Fruit fly (Drosophila melanogaster) whole organism, embryonic: ENCODE data around the gene ago.

Source experiments
- Adf1 ChIP-seq: fragments of 200-800 bp; sonication (Bioruptor generic); IDR thresholded peaks from 2 replicates; pipeline ENCODE4 v1.3.6; 2022; ENCODE audit warnings: missing biosample characterization, missing genetic modification characterization
- Atf6 ChIP-seq: fragments of 200-800 bp; sonication (Bioruptor generic); IDR thresholded peaks from 2 replicates; pipeline ENCODE4 v1.3.6; 2022; ENCODE audit warnings: missing biosample characterization, missing genetic modification characterization
- CG10267 ChIP-seq: fragments of 200-800 bp; sonication (Bioruptor generic); optimal IDR thresholded peaks from 2 replicates; lab custom pipeline; 2018; ENCODE audit warnings: missing biosample characterization, mild to moderate bottlenecking, missing genetic modification characterization, moderate library complexity
- CG10366 ChIP-seq: fragments of 200-800 bp; sonication (Bioruptor generic); IDR thresholded peaks from 2 replicates; pipeline ENCODE4 v1.3.6; 2022; ENCODE audit warnings: missing biosample characterization, missing genetic modification characterization
- CG10462 ChIP-seq: fragments of 200-800 bp; sonication (Bioruptor generic); optimal IDR thresholded peaks from 2 replicates; lab custom pipeline; 2016; ENCODE audit warnings: missing biosample characterization, missing genetic modification characterization
- CG11504 ChIP-seq: fragments of 200-800 bp; sonication (Bioruptor generic); optimal IDR thresholded peaks from 3 replicates; lab custom pipeline; 2019; ENCODE audit warnings: missing biosample characterization, mild to moderate bottlenecking, missing genetic modification characterization, moderate library complexity
- CG11695 ChIP-seq: fragments of 200-800 bp; sonication (Bioruptor generic); IDR thresholded peaks from 3 replicates; pipeline ENCODE4 v1.3.6; 2022; ENCODE audit warnings: missing biosample characterization, missing genetic modification characterization
- CG15696 ChIP-seq: fragments of 200-800 bp; sonication (Bioruptor generic); optimal IDR thresholded peaks from 2 replicates; lab custom pipeline; 2019; ENCODE audit warnings: missing biosample characterization, mild to moderate bottlenecking, missing genetic modification characterization, moderate library complexity
- CG17829 ChIP-seq: fragments of 200-800 bp; optimal IDR thresholded peaks from 2 replicates; lab custom pipeline; 2019; ENCODE audit warnings: missing biosample characterization, mild to moderate bottlenecking, missing genetic modification characterization, moderate library complexity
- CG18262 ChIP-seq: fragments of 200-800 bp; optimal IDR thresholded peaks from 3 replicates; lab custom pipeline; 2019; ENCODE audit warnings: missing biosample characterization, mild to moderate bottlenecking, missing genetic modification characterization, moderate library complexity
- CG2199 ChIP-seq: fragments of 200-800 bp; sonication (Bioruptor generic); IDR thresholded peaks from 3 replicates; pipeline ENCODE4 v1.3.6; 2022; ENCODE audit warnings: missing biosample characterization, missing genetic modification characterization
- CG33557 ChIP-seq: fragments of 200-800 bp; sonication (Bioruptor generic); optimal IDR thresholded peaks from 2 replicates; lab custom pipeline; 2019; ENCODE audit warnings: missing biosample characterization, mild to moderate bottlenecking, missing genetic modification characterization, moderate library complexity
- CG4617 ChIP-seq: fragments of 200-800 bp; sonication (Bioruptor generic); optimal IDR thresholded peaks from 3 replicates; lab custom pipeline; 2016; ENCODE audit warnings: missing biosample characterization, missing genetic modification characterization, borderline replicate concordance
- CG6175 ChIP-seq: fragments of 200-800 bp; sonication (Bioruptor generic); IDR thresholded peaks from 3 replicates; pipeline ENCODE4 v1.3.6; 2022; ENCODE audit warnings: missing biosample characterization, missing genetic modification characterization
- CG6689 ChIP-seq: fragments of 200-800 bp; sonication (Bioruptor generic); IDR thresholded peaks from 2 replicates; pipeline ENCODE4 v1.3.6; 2022; ENCODE audit warnings: missing biosample characterization, missing genetic modification characterization
- CG7556 ChIP-seq: fragments of 200-800 bp; sonication (Bioruptor generic); optimal IDR thresholded peaks from 2 replicates; lab custom pipeline; 2017; ENCODE audit warnings: missing biosample characterization, mild to moderate bottlenecking, missing genetic modification characterization
- CG8089 ChIP-seq: fragments of 200-800 bp; sonication (Bioruptor generic); optimal IDR thresholded peaks from 3 replicates; lab custom pipeline; 2016; ENCODE audit warnings: missing biosample characterization, missing genetic modification characterization
- CG9215 ChIP-seq: fragments of 200-800 bp; sonication (Bioruptor generic); IDR thresholded peaks from 2 replicates; pipeline ENCODE4 v1.3.6; 2022; ENCODE audit warnings: missing biosample characterization, missing genetic modification characterization
- CG9437 ChIP-seq: fragments of 200-800 bp; sonication (Bioruptor generic); optimal IDR thresholded peaks from 2 replicates; lab custom pipeline; 2018; ENCODE audit warnings: missing biosample characterization, mild to moderate bottlenecking, missing genetic modification characterization
- CrebB ChIP-seq: fragments of 200-800 bp; sonication (Bioruptor generic); optimal IDR thresholded peaks from 3 replicates; lab custom pipeline; 2018; ENCODE audit warnings: missing biosample characterization, mild to moderate bottlenecking, missing genetic modification characterization
- D19A ChIP-seq: fragments of 200-800 bp; optimal IDR thresholded peaks from 3 replicates; lab custom pipeline; 2019; ENCODE audit warnings: missing biosample characterization, mild to moderate bottlenecking, missing genetic modification characterization, moderate library complexity
- Dip2 ChIP-seq: fragments of 200-800 bp; sonication (Bioruptor generic); IDR thresholded peaks from 2 replicates; pipeline ENCODE4 v1.3.6; 2022; ENCODE audit warnings: missing biosample characterization, missing genetic modification characterization
- Doc2 ChIP-seq: fragments of 200-800 bp; sonication (Bioruptor generic); IDR thresholded peaks from 2 replicates; pipeline ENCODE4 v1.3.6; 2022; ENCODE audit warnings: missing biosample characterization, missing genetic modification characterization
- Ets97D ChIP-seq: fragments of 200-800 bp; sonication (Bioruptor generic); optimal IDR thresholded peaks from 3 replicates; lab custom pipeline; 2016; ENCODE audit warnings: missing biosample characterization, missing genetic modification characterization
- Fer3 ChIP-seq: fragments of 200-800 bp; sonication (Bioruptor generic); optimal IDR thresholded peaks from 2 replicates; lab custom pipeline; 2018; ENCODE audit warnings: missing biosample characterization, mild to moderate bottlenecking, missing genetic modification characterization, moderate library complexity
- Hr78 ChIP-seq, 2 experiments: fragments of 200-800 bp in 1 of 2; fragments of >200 bp in 1 of 2; sonication (Bioruptor generic) in 1 of 2; optimal IDR thresholded peaks; 2 replicates each; lab custom pipeline; 2017 to 2019; ENCODE audit warnings: missing biosample characterization in 2 of 2, missing genetic modification characterization in 2 of 2, mild to moderate bottlenecking in 1 of 2, moderate library complexity in 1 of 2
- NC2α ChIP-seq: fragments of 200-800 bp; sonication (Bioruptor generic); optimal IDR thresholded peaks from 2 replicates; lab custom pipeline; 2016; ENCODE audit warnings: missing biosample characterization, missing genetic modification characterization
- Nf-YC ChIP-seq: fragments of 200-800 bp; optimal IDR thresholded peaks from 3 replicates; lab custom pipeline; 2019; ENCODE audit warnings: missing biosample characterization, mild to moderate bottlenecking, missing genetic modification characterization, moderate library complexity
- Six4 ChIP-seq: fragments of 200-800 bp; sonication (Bioruptor generic); optimal IDR thresholded peaks from 2 replicates; lab custom pipeline; 2016; ENCODE audit warnings: missing biosample characterization, missing genetic modification characterization
- Sox100B ChIP-seq: fragments of 200-800 bp; sonication (Bioruptor generic); optimal IDR thresholded peaks from 3 replicates; lab custom pipeline; 2018; ENCODE audit warnings: missing biosample characterization, mild to moderate bottlenecking, missing genetic modification characterization
- Sry-β ChIP-seq: fragments of 200-800 bp; sonication (Bioruptor generic); optimal IDR thresholded peaks from 2 replicates; lab custom pipeline; 2018; ENCODE audit warnings: missing biosample characterization, mild to moderate bottlenecking, missing genetic modification characterization, moderate library complexity
- az2 ChIP-seq: fragments of 200-800 bp; sonication (Bioruptor generic); optimal IDR thresholded peaks from 3 replicates; lab custom pipeline; 2016; ENCODE audit warnings: missing biosample characterization, missing genetic modification characterization
- bsh ChIP-seq, 2 experiments: fragments of 200-800 bp; sonication (Bioruptor generic); optimal IDR thresholded peaks; 2 replicates each; lab custom pipeline; 2017 to 2018; ENCODE audit warnings: mild to moderate bottlenecking in 2 of 2, missing biosample characterization in 2 of 2, missing genetic modification characterization in 2 of 2, moderate library complexity in 1 of 2
- cg ChIP-seq: fragments of 200-800 bp; sonication (Bioruptor generic); optimal IDR thresholded peaks from 3 replicates; lab custom pipeline; 2019; ENCODE audit warnings: missing biosample characterization, mild to moderate bottlenecking, missing genetic modification characterization, moderate library complexity
- esg ChIP-seq: fragments of 200-800 bp; sonication (Bioruptor generic); conservative IDR thresholded peaks from 2 replicates; pipeline ENCODE4 v1.3.6; 2022; ENCODE audit warnings: missing biosample characterization, missing genetic modification characterization
- ewg ChIP-seq: fragments of 200-800 bp; sonication (Bioruptor generic); optimal IDR thresholded peaks from 3 replicates; lab custom pipeline; 2017; ENCODE audit warnings: mild to moderate bottlenecking, missing biosample characterization, missing genetic modification reagents, missing genetic modification characterization
- fd64A ChIP-seq: fragments of 200-800 bp; sonication (Bioruptor generic); optimal IDR thresholded peaks from 3 replicates; lab custom pipeline; 2018; ENCODE audit warnings: missing biosample characterization, mild to moderate bottlenecking, missing genetic modification characterization
- gt ChIP-seq: fragments of 200-800 bp; sonication (Bioruptor generic); IDR thresholded peaks from 2 replicates; pipeline ENCODE4 v1.3.6; 2022; ENCODE audit warnings: missing biosample characterization, missing genetic modification characterization
- h ChIP-seq: fragments of >200 bp; optimal IDR thresholded peaks from 2 replicates; lab custom pipeline; 2017
- sc ChIP-seq, 3 experiments: fragments of >200 bp in 2 of 3; fragments of 200-800 bp in 1 of 3; sonication (Bioruptor generic) in 1 of 3; optimal IDR thresholded peaks; 2 replicates in 2 of 3; 3 replicates in 1 of 3; lab custom pipeline; 2017; ENCODE audit warnings: mild to moderate bottlenecking in 1 of 3, missing biosample characterization in 1 of 3, missing genetic modification characterization in 1 of 3, missing genetic modification reagents in 1 of 3
- scrt ChIP-seq: fragments of 200-800 bp; sonication (Bioruptor generic); optimal IDR thresholded peaks from 2 replicates; lab custom pipeline; 2018; ENCODE audit warnings: missing biosample characterization, mild to moderate bottlenecking, missing genetic modification characterization, moderate library complexity
- sens-2 ChIP-seq: fragments of 200-800 bp; sonication (Bioruptor generic); IDR thresholded peaks from 2 replicates; pipeline ENCODE4 v1.3.6; 2022; ENCODE audit warnings: missing biosample characterization, missing genetic modification characterization
- stwl ChIP-seq: fragments of 200-800 bp; sonication (Bioruptor generic); optimal IDR thresholded peaks from 3 replicates; lab custom pipeline; 2018; ENCODE audit warnings: missing biosample characterization, mild to moderate bottlenecking, missing genetic modification characterization, moderate library complexity
- tll ChIP-seq, 2 experiments: fragments of 200-800 bp in 1 of 2; fragments of >200 bp in 1 of 2; sonication (Bioruptor generic) in 1 of 2; optimal IDR thresholded peaks; 2 replicates each; lab custom pipeline; 2017 to 2019; ENCODE audit warnings: missing biosample characterization in 2 of 2, missing genetic modification characterization in 2 of 2, mild to moderate bottlenecking in 1 of 2, moderate library complexity in 1 of 2
- tx ChIP-seq: fragments of 200-800 bp; sonication (Bioruptor generic); optimal IDR thresholded peaks from 2 replicates; lab custom pipeline; 2016; ENCODE audit warnings: missing biosample characterization, missing genetic modification characterization
- unpg ChIP-seq: fragments of 200-800 bp; sonication (Bioruptor generic); optimal IDR thresholded peaks from 3 replicates; lab custom pipeline; 2018; ENCODE audit warnings: missing biosample characterization, mild to moderate bottlenecking, missing genetic modification characterization, moderate library complexity
- vfl ChIP-seq: fragments of 200-800 bp; sonication (Bioruptor generic); optimal IDR thresholded peaks from 2 replicates; lab custom pipeline; 2016; ENCODE audit warnings: missing biosample characterization, missing genetic modification characterization
- zfh2 ChIP-seq: fragments of 200-800 bp; sonication (Bioruptor generic); optimal IDR thresholded peaks from 2 replicates; lab custom pipeline; 2016; ENCODE audit warnings: missing biosample characterization, missing genetic modification characterization

Gene ago

dm6 chr3L:4239442-4240322, 14.4 kb downstream of the ago start, which contains the start of gene Sqor (continued):
- TF ChIP-seq CrebB (tag; lab: Kevin White, UChicago) = peak; percentile 73
- TF ChIP-seq Hr78 (GFP tag; optimal IDR thresholded peaks at IDR 0.05; lab: Kevin White, UChicago) = peak in 1 of 2 experiments; percentile 50
- peak; percentile 83 for TF ChIP-seq vfl (GFP tag; lab: Kevin White, UChicago)
- TF ChIP-seq Fer3 (tag; lab: Kevin White, UChicago) = peak; percentile 87
- TF ChIP-seq Adf1 = peak; percentile 23
- TF ChIP-seq unpg = peak; percentile 86
- TF ChIP-seq CG33557 = peak; percentile 2
- TF ChIP-seq D19A (tag; lab: Kevin White, UChicago) = peak; percentile 64
- TF ChIP-seq CG11504 (tag; lab: Kevin White, UChicago) = peak; percentile 85
- TF ChIP-seq scrt = peak; percentile 91
- TF ChIP-seq CG6175 (GFP tag; lab: Robert Waterston, UW) = peak; percentile 69; the same call in 2 of the 3 replicates
- TF ChIP-seq ewg = peak; percentile 55
- peak; percentile 20 for TF ChIP-seq cg (GFP tag; lab: Kevin White, UChicago)
- peak; percentile 82 for TF ChIP-seq CG10366 (GFP tag; lab: Robert Waterston, UW)
- TF ChIP-seq stwl (tag; lab: Kevin White, UChicago) = peak; percentile 19
- peak; percentile 85 for TF ChIP-seq CG11695 (GFP tag; lab: Robert Waterston, UW)
- peak; percentile 72 for TF ChIP-seq az2 (GFP tag; lab: Kevin White, UChicago)
- TF ChIP-seq Nf-YC = peak; percentile 75
- no peak for TF ChIP-seq tll (GFP tag; optimal IDR thresholded peaks at IDR 0.05; lab: Kevin White, UChicago)
- TF ChIP-seq fd64A (GFP tag; lab: Kevin White, UChicago) = no peak
- TF ChIP-seq Doc2 = peak; percentile 62
- peak; percentile 82 for TF ChIP-seq Atf6
- peak; percentile 85 for TF ChIP-seq CG9437
- peak; percentile 52 for TF ChIP-seq NC2α
- no peak for TF ChIP-seq gt
- peak; percentile 78 for TF ChIP-seq CG17829 (tag; lab: Kevin White, UChicago)
- TF ChIP-seq esg = peak; percentile 77
- TF ChIP-seq Sox100B = no peak
- peak; percentile 56 for TF ChIP-seq CG10267 (tag; lab: Kevin White, UChicago)
- peak; percentile 66 to 93 for TF ChIP-seq bsh (GFP tag; optimal IDR thresholded peaks at IDR 0.05; lab: Kevin White, UChicago)
- TF ChIP-seq tx (GFP tag; lab: Kevin White, UChicago) = peak; percentile 67
- peak; percentile 80 for TF ChIP-seq CG18262 (tag; lab: Kevin White, UChicago)
- peak; percentile 75 for TF ChIP-seq CG6689 (GFP tag; lab: Robert Waterston, UW)
- TF ChIP-seq h = no peak
- TF ChIP-seq CG4617 = peak; percentile 4
- TF ChIP-seq Sry-β (GFP tag; lab: Kevin White, UChicago) = no peak
- peak; percentile 95 for TF ChIP-seq CG7556 (GFP tag; lab: Kevin White, UChicago)
- peak; percentile 32 for TF ChIP-seq Six4
- no peak for TF ChIP-seq sc (optimal IDR thresholded peaks at IDR 0.05; lab: Kevin White, UChicago)
- TF ChIP-seq sc (GFP tag; optimal IDR thresholded peaks at IDR 0.05; lab: Kevin White, UChicago) = no peak
- peak; percentile 31 for TF ChIP-seq CG15696
- peak; percentile 70; the same call in 2 of the 3 replicates for TF ChIP-seq CG2199
- peak; percentile 65 for TF ChIP-seq CG9215 (GFP tag; lab: Robert Waterston, UW)
- peak; percentile 78 for TF ChIP-seq CG10462 (GFP tag; lab: Kevin White, UChicago)
- TF ChIP-seq CG8089 (GFP tag; lab: Kevin White, UChicago) = peak; percentile 66
- TF ChIP-seq Ets97D (GFP tag; lab: Kevin White, UChicago) = peak; percentile 20
- peak; percentile 93 for TF ChIP-seq zfh2
- peak; percentile 35; the same call in 1 of the 2 replicates for TF ChIP-seq Dip2
- peak; percentile 37; the same call in 1 of the 2 replicates for TF ChIP-seq sens-2
